Fruit fly (Drosophila melanogaster): ENCODE data around the gene CG17377.

DNA sequence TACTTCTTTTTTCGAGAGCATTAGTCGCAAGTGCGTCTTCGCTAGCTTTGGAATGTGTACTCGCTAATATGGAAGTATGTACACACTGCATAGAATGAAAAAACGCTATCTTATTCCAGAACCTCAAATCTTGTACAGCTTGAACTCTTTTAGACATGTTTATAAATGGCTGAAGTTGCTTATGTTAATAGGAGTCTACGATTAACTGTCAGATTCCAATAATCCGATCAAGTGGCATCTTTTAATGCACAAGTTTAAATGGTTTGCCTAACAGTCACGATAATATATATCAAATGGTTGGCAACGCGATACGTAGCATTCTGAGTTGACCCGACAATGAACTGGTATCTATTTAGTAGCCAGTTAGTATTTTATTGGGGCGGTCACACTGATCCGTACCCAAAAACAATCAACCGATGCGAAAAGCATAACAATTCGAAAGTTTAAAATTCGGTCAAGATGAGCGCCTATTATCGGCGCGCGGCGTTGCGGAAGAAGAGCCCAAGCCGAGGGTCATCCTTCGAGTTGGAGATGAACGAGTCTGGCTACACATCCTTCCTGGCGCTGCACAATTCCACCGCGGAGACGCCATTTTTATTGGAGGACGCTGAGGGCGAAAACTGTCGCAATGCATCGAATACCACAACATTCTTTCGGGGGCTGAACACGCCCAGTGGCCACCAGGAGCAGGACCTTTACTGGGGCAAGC lies 49.5 kb upstream of the CG17377 start, which contains the start of gene Rca1:
- TF ChIP-seq pad (GFP tag; optimal IDR thresholded peaks at IDR 0.05) (no peak), Hr96 (GFP tag; optimal IDR thresholded peaks at IDR 0.05) (no peak), CG33017 (tag; optimal IDR thresholded peaks at IDR 0.05) (no peak), CG7101 (tag; optimal IDR thresholded peaks at IDR 0.05) (no peak), cnc (optimal IDR thresholded peaks at IDR 0.05) (no peak)
